Fruit fly (Drosophila melanogaster): ENCODE data around the gene Eip75B.
A peak's percentile ranks its signal among the peaks of the same experiment; 100 is the strongest.

Eip75B gene

dm6 chr3L:18011715-18012512, 52.6 kb downstream of the Eip75B start:
- TF ChIP-seq CG11617 (GFP tag; optimal IDR thresholded peaks at IDR 0.05), result peak; percentile 54
- peak; percentile 62 for TF ChIP-seq pad (GFP tag; optimal IDR thresholded peaks at IDR 0.05)
- TF ChIP-seq CG7101 (tag; optimal IDR thresholded peaks at IDR 0.05), result peak; percentile 75
- TF ChIP-seq CG5204 (GFP tag; optimal IDR thresholded peaks at IDR 0.05), result no peak
- TF ChIP-seq cnc (optimal IDR thresholded peaks at IDR 0.05), result no peak
- TF ChIP-seq CG14711 (tag; optimal IDR thresholded peaks at IDR 0.05), result peak; percentile 67
- peak; percentile 35 for TF ChIP-seq Mnt (GFP tag; optimal IDR thresholded peaks at IDR 0.05)
- peak; percentile 74 for TF ChIP-seq bab1 (GFP tag; optimal IDR thresholded peaks at IDR 0.05)
- no peak for TF ChIP-seq cic (GFP tag; optimal IDR thresholded peaks at IDR 0.05)
- TF ChIP-seq kay (GFP tag; ENCODE audit: borderline replicate concordance), result no peak
- no peak for TF ChIP-seq toe (GFP tag; optimal IDR thresholded peaks at IDR 0.05)
- TF ChIP-seq Clk (GFP tag; optimal IDR thresholded peaks at IDR 0.05), result no peak
- TF ChIP-seq Crg-1 (GFP tag; optimal IDR thresholded peaks at IDR 0.05), result no peak
- TF ChIP-seq CG1620 (GFP tag; optimal IDR thresholded peaks at IDR 0.05), result peak; percentile 3
- TF ChIP-seq CG12768 (GFP tag; optimal IDR thresholded peaks at IDR 0.05), result peak; percentile 30
- no peak for TF ChIP-seq CG7045 (GFP tag; optimal IDR thresholded peaks at IDR 0.05)
- TF ChIP-seq ovo (GFP tag; optimal IDR thresholded peaks at IDR 0.05), result no peak
- peak; percentile 34 for TF ChIP-seq CG33017 (tag; optimal IDR thresholded peaks at IDR 0.05)
- peak; percentile 99 for TF ChIP-seq tj (GFP tag; optimal IDR thresholded peaks at IDR 0.05)
- peak; percentile 47 for TF ChIP-seq Hr96 (GFP tag; optimal IDR thresholded peaks at IDR 0.05)

dm6 chr3L:18010418-18010883, 54.0 kb downstream of the Eip75B start:
- TF ChIP-seq tj (GFP tag; optimal IDR thresholded peaks at IDR 0.05) (peak; percentile 60), Clk (GFP tag; optimal IDR thresholded peaks at IDR 0.05) (no peak), cic (GFP tag; optimal IDR thresholded peaks at IDR 0.05) (no peak), CG1620 (GFP tag; optimal IDR thresholded peaks at IDR 0.05) (no peak), bab1 (GFP tag; optimal IDR thresholded peaks at IDR 0.05) (no peak), Mnt (GFP tag; optimal IDR thresholded peaks at IDR 0.05) (no peak), ovo (GFP tag; optimal IDR thresholded peaks at IDR 0.05) (no peak)

dm6 chr3L:18008747-18009383, 55.6 kb downstream of the Eip75B start:
- TF ChIP-seq bab1 (GFP tag; optimal IDR thresholded peaks at IDR 0.05) (peak; percentile 52), CG5204 (GFP tag; optimal IDR thresholded peaks at IDR 0.05) (no peak), tj (GFP tag; optimal IDR thresholded peaks at IDR 0.05) (peak; percentile 81)

dm6 chr3L:18007413-18008164, 56.9 kb downstream of the Eip75B start:
- TF ChIP-seq kay (GFP tag; ENCODE audit: borderline replicate concordance) (no peak), Crg-1 (GFP tag; optimal IDR thresholded peaks at IDR 0.05) (no peak), Hr96 (GFP tag; optimal IDR thresholded peaks at IDR 0.05) (no peak), CG12768 (GFP tag; optimal IDR thresholded peaks at IDR 0.05) (no peak), CG14711 (tag; optimal IDR thresholded peaks at IDR 0.05) (no peak), CG33017 (tag; optimal IDR thresholded peaks at IDR 0.05) (no peak), CG7045 (GFP tag; optimal IDR thresholded peaks at IDR 0.05) (no peak), Clk (GFP tag; optimal IDR thresholded peaks at IDR 0.05) (no peak), pad (GFP tag; optimal IDR thresholded peaks at IDR 0.05) (no peak), cic (GFP tag; optimal IDR thresholded peaks at IDR 0.05) (no peak), toe (GFP tag; optimal IDR thresholded peaks at IDR 0.05) (no peak), CG11617 (GFP tag; optimal IDR thresholded peaks at IDR 0.05) (no peak), tj (GFP tag; optimal IDR thresholded peaks at IDR 0.05) (no peak)

- TF ChIP-seq CG14711 (tag; optimal IDR thresholded peaks at IDR 0.05), result no peak
- TF ChIP-seq toe (GFP tag; optimal IDR thresholded peaks at IDR 0.05), result no peak
- TF ChIP-seq pad (GFP tag; optimal IDR thresholded peaks at IDR 0.05), result no peak
- TF ChIP-seq CG1620 (GFP tag; optimal IDR thresholded peaks at IDR 0.05), result no peak
- TF ChIP-seq cic (GFP tag; optimal IDR thresholded peaks at IDR 0.05), result no peak
- no peak for TF ChIP-seq CG33017 (tag; optimal IDR thresholded peaks at IDR 0.05)
- no peak for TF ChIP-seq bab1 (GFP tag; optimal IDR thresholded peaks at IDR 0.05)
- no peak for TF ChIP-seq Hr96 (GFP tag; optimal IDR thresholded peaks at IDR 0.05)
- no peak for TF ChIP-seq Mnt (GFP tag; optimal IDR thresholded peaks at IDR 0.05)
- no peak for TF ChIP-seq ovo (GFP tag; optimal IDR thresholded peaks at IDR 0.05)
- TF ChIP-seq CG7045 (GFP tag; optimal IDR thresholded peaks at IDR 0.05), result no peak
Measured at dm6 chr3L:18006347-18006746, 58.1 kb downstream of the Eip75B start.

Measured in whole organism, adult.